Worm (Caenorhabditis elegans) whole organism, young adult: ENCODE measurements around the gene Y50E8A.5.

Source experiments
- F23B12.7 ChIP-seq: sonication (generic microtip); optimal IDR thresholded peaks from 2 replicates; lab custom pipeline; 2017; ENCODE audit warnings: missing genetic modification characterization, mild to moderate bottlenecking, missing compliant biosample characterization, antibody characterized with exemption, moderate library complexity; ENCODE audit not compliant: insufficient read depth
- lin-54 ChIP-seq: fragments of 200-800 bp; sonication (Bioruptor generic); optimal IDR thresholded peaks from 2 replicates; lab custom pipeline; 2018; ENCODE audit warnings: mild to moderate bottlenecking, missing genetic modification characterization, missing compliant biosample characterization
- mes-4 ChIP-seq: sonication (generic microtip); optimal IDR thresholded peaks from 2 replicates; lab custom pipeline; 2016; ENCODE audit warnings: missing genotype, missing genetic modification characterization, missing compliant biosample characterization
- pbrm-1 ChIP-seq: fragments of 200-800 bp; sonication (Bioruptor generic); IDR thresholded peaks from 2 replicates; pipeline ENCODE4 v1.3.6; 2022; ENCODE audit warnings: missing genetic modification reagents, missing genetic modification characterization, missing compliant biosample characterization
- ztf-6 ChIP-seq: fragments of 200-800 bp; sonication (Bioruptor generic); IDR thresholded peaks from 2 replicates; pipeline ENCODE4 v1.3.6; 2022; ENCODE audit warnings: missing genetic modification reagents, missing genetic modification characterization, missing compliant biosample characterization

- TF ChIP-seq lin-54 (GFP tag; lab: Kevin White, UChicago) (no peak), mes-4 (tag; lab: Kevin White, UChicago) (no peak), F23B12.7 (tag; lab: Kevin White, UChicago) (no peak), pbrm-1 (GFP tag; lab: Robert Waterston, UW) (no peak), ztf-6 (GFP tag; lab: Robert Waterston, UW) (no peak)
These were observed 47.5 kb upstream of the Y50E8A.5 start, which contains the start of gene Y50E8A.12 for ce11 chrV:14784160-14784774.
